Worm (Caenorhabditis elegans) whole organism, L2 larva: ENCODE measurements around the gene ins-4.

Source experiments
- C34F6.9 ChIP-seq: fragments of 150-350 bp; optimal IDR thresholded peaks from 2 replicates; lab custom pipeline; 2014; ENCODE audit warnings: missing biosample characterization, missing genetic modification characterization
- R02D3.7 ChIP-seq: fragments of 150-350 bp; optimal IDR thresholded peaks from 2 replicates; lab custom pipeline; 2014; ENCODE audit warnings: missing biosample characterization, missing genetic modification characterization
- Y55F3AM.14 ChIP-seq: fragments of 200-800 bp; sonication (Bioruptor generic); optimal IDR thresholded peaks from 2 replicates; lab custom pipeline; 2018; ENCODE audit warnings: mild to moderate bottlenecking, missing genetic modification characterization, missing compliant biosample characterization
- ZK546.5 ChIP-seq: sonication (generic microtip); optimal IDR thresholded peaks from 2 replicates; lab custom pipeline; 2017; ENCODE audit warnings: missing biosample characterization, missing genetic modification characterization
- ama-1 ChIP-seq: fragments of 150-350 bp; optimal IDR thresholded peaks from 2 replicates; lab custom pipeline; 2018; ENCODE audit warnings: inconsistent platforms
- blmp-1 ChIP-seq: sonication (generic microtip); optimal IDR thresholded peaks from 2 replicates; lab custom pipeline; 2017; ENCODE audit warnings: missing genetic modification characterization, mild to moderate bottlenecking, missing compliant biosample characterization, antibody characterized with exemption, moderate library complexity; ENCODE audit not compliant: insufficient read depth
- ceh-16 ChIP-seq: fragments of 150-350 bp; optimal IDR thresholded peaks from 2 replicates; lab custom pipeline; 2014; ENCODE audit warnings: missing biosample characterization, missing genetic modification characterization
- ceh-82 ChIP-seq: fragments of 150-350 bp; optimal IDR thresholded peaks from 2 replicates; lab custom pipeline; 2014; ENCODE audit warnings: missing biosample characterization, missing genetic modification characterization
- dmd-4 ChIP-seq: sonication (generic microtip); optimal IDR thresholded peaks from 2 replicates; lab custom pipeline; 2017; ENCODE audit warnings: missing biosample characterization, missing genetic modification characterization
- egl-27 ChIP-seq: sonication (generic microtip); optimal IDR thresholded peaks from 3 replicates; lab custom pipeline; 2017; ENCODE audit warnings: missing biosample characterization, missing genetic modification reagents, missing genetic modification characterization
- elt-1 ChIP-seq: fragments of 150-350 bp; optimal IDR thresholded peaks from 2 replicates; lab custom pipeline; 2014; ENCODE audit warnings: missing biosample characterization, missing genetic modification characterization
- elt-3 ChIP-seq: sonication (generic microtip); optimal IDR thresholded peaks from 2 replicates; lab custom pipeline; 2017; ENCODE audit warnings: missing biosample characterization, missing genetic modification characterization
- fos-1 ChIP-seq: fragments of 150-350 bp; optimal IDR thresholded peaks from 2 replicates; lab custom pipeline; 2014; ENCODE audit warnings: missing biosample characterization, missing genetic modification characterization
- lin-11 ChIP-seq: fragments of 150-350 bp; sonication (generic microtip); optimal IDR thresholded peaks from 2 replicates; lab custom pipeline; 2014; ENCODE audit warnings: missing biosample characterization, missing genetic modification characterization, inconsistent platforms, mixed read lengths
- lin-13 ChIP-seq: fragments of 150-350 bp; optimal IDR thresholded peaks from 2 replicates; lab custom pipeline; 2014; ENCODE audit warnings: missing biosample characterization, missing genetic modification reagents, missing genetic modification characterization
- lin-39 ChIP-seq: fragments of 150-350 bp; optimal IDR thresholded peaks from 2 replicates; lab custom pipeline; 2014; ENCODE audit warnings: missing biosample characterization, missing genetic modification reagents, missing genetic modification characterization
- lsy-2 ChIP-seq, 2 experiments: fragments of 150-350 bp in 1 of 2; sonication (generic microtip) in 1 of 2; optimal IDR thresholded peaks; 2 replicates each; lab custom pipeline; 2014 to 2017; ENCODE audit warnings: missing biosample characterization in 2 of 2, missing genetic modification characterization in 2 of 2
- mab-5 ChIP-seq: fragments of 150-350 bp; optimal IDR thresholded peaks from 2 replicates; lab custom pipeline; 2014; ENCODE audit warnings: missing biosample characterization, missing genetic modification characterization
- mbf-1 ChIP-seq: sonication (generic microtip); optimal IDR thresholded peaks from 2 replicates; lab custom pipeline; 2017; ENCODE audit warnings: missing biosample characterization, missing genetic modification characterization
- mdl-1 ChIP-seq, 2 experiments: fragments of 150-350 bp in 1 of 2; sonication (generic microtip) in 1 of 2; optimal IDR thresholded peaks; 2 replicates each; lab custom pipeline; 2017; ENCODE audit warnings: missing biosample characterization in 2 of 2, missing genetic modification characterization in 2 of 2
- nhr-10 ChIP-seq: sonication (generic microtip); optimal IDR thresholded peaks from 2 replicates; lab custom pipeline; 2017; ENCODE audit warnings: missing biosample characterization, missing genetic modification characterization
- nhr-12 ChIP-seq: fragments of 150-350 bp; optimal IDR thresholded peaks from 2 replicates; lab custom pipeline; 2014; ENCODE audit warnings: missing biosample characterization, missing genetic modification characterization
- nhr-21 ChIP-seq: fragments of 150-350 bp; optimal IDR thresholded peaks from 2 replicates; lab custom pipeline; 2014; ENCODE audit warnings: missing biosample characterization, missing genetic modification characterization
- nhr-23 ChIP-seq: fragments of 150-350 bp; optimal IDR thresholded peaks from 2 replicates; lab custom pipeline; 2014; ENCODE audit warnings: missing biosample characterization, missing genetic modification reagents, missing genetic modification characterization
- nhr-6 ChIP-seq: fragments of 150-350 bp; optimal IDR thresholded peaks from 2 replicates; lab custom pipeline; 2014; ENCODE audit warnings: missing biosample characterization, missing genetic modification characterization
- nhr-77 ChIP-seq: fragments of 150-350 bp; optimal IDR thresholded peaks from 2 replicates; lab custom pipeline; 2014; ENCODE audit warnings: missing biosample characterization, missing genetic modification characterization
- sem-4 ChIP-seq: fragments of 150-350 bp; optimal IDR thresholded peaks from 2 replicates; lab custom pipeline; 2014; ENCODE audit warnings: missing biosample characterization, missing genetic modification reagents, missing genetic modification characterization
- sma-3 ChIP-seq: sonication (generic microtip); optimal IDR thresholded peaks from 2 replicates; lab custom pipeline; 2016; ENCODE audit warnings: missing genetic modification reagents, missing genetic modification characterization, missing compliant biosample characterization
- sma-9 ChIP-seq, 2 experiments: fragments of 150-350 bp in 1 of 2; sonication (generic microtip) in 1 of 2; optimal IDR thresholded peaks; 2 replicates each; lab custom pipeline; 2014 to 2016; ENCODE audit warnings: missing genetic modification characterization in 2 of 2, mild to moderate bottlenecking in 1 of 2, missing biosample characterization in 1 of 2, missing compliant biosample characterization in 1 of 2, missing genetic modification reagents in 1 of 2, moderate library complexity in 1 of 2
- snpc-4 ChIP-seq: fragments of 150-350 bp; optimal IDR thresholded peaks from 2 replicates; lab custom pipeline; 2014; ENCODE audit warnings: missing biosample characterization, missing genetic modification characterization
- unc-39 ChIP-seq: fragments of 150-350 bp; optimal IDR thresholded peaks from 2 replicates; lab custom pipeline; 2014; ENCODE audit warnings: missing biosample characterization, missing genetic modification characterization
- unc-62 ChIP-seq: fragments of 150-350 bp; optimal IDR thresholded peaks from 2 replicates; lab custom pipeline; 2014; ENCODE audit warnings: missing biosample characterization, missing genetic modification reagents, missing genetic modification characterization
- zag-1 ChIP-seq: fragments of 150-350 bp; optimal IDR thresholded peaks from 2 replicates; lab custom pipeline; 2014; ENCODE audit warnings: missing biosample characterization, missing genetic modification characterization
- ztf-1 ChIP-seq: fragments of 200-800 bp; sonication (Bioruptor generic); conservative IDR thresholded peaks from 2 replicates; pipeline ENCODE4 v1.3.6; 2022; ENCODE audit warnings: missing genetic modification characterization, missing compliant biosample characterization
- ztf-11 ChIP-seq: sonication (generic microtip); optimal IDR thresholded peaks from 2 replicates; lab custom pipeline; 2017; ENCODE audit warnings: missing biosample characterization, missing genetic modification characterization
- ztf-4 ChIP-seq: fragments of 150-350 bp; optimal IDR thresholded peaks from 2 replicates; lab custom pipeline; 2014; ENCODE audit warnings: missing biosample characterization, missing genetic modification characterization

The ins-4 gene

DNA sequence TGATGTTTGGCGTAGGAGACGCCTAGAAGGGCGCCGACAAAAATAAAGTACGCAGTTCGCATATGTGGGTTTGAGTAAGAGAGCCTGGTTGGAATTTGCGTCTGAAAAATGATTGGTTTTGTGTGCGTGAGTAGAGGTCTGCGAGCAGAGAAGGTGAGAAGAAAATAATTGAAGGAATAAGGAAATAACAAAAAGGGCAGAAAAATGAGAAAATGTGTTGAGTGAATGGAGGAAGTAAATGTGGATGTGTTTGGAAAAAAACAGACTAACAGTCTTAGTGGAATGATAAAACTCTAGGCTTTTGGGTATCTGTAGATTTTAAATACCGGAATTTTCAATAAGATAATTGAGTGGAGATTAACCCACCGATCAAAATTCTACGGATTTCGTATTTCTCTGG is 39.6 kb upstream of the ins-4 start, which contains the start of gene casy-1:
Gene casy-1, minus strand, starts transcription at position 101 of the 400 bp plus-strand sequence.
- no peak for TF ChIP-seq unc-62 (GFP tag; lab: Kevin White, UChicago)
- no peak for TF ChIP-seq lin-11 (tag; lab: Kevin White, UChicago)
- no peak for TF ChIP-seq dmd-4 (tag; lab: Kevin White, UChicago)
- no peak for TF ChIP-seq elt-3 (tag; lab: Kevin White, UChicago)
- TF ChIP-seq Y55F3AM.14 (GFP tag; lab: Kevin White, UChicago), result no peak
- no peak for TF ChIP-seq blmp-1
- TF ChIP-seq elt-1, result no peak
- TF ChIP-seq ama-1 (lab: Kevin White, UChicago), result no peak
- TF ChIP-seq unc-39 (tag; lab: Kevin White, UChicago), result no peak
- no peak for TF ChIP-seq nhr-6 (tag; lab: Kevin White, UChicago)
- no peak for TF ChIP-seq fos-1 (tag; lab: Kevin White, UChicago)
- no peak for TF ChIP-seq egl-27
- no peak for TF ChIP-seq C34F6.9 (tag; lab: Kevin White, UChicago)
- TF ChIP-seq sem-4 (tag; lab: Kevin White, UChicago), result no peak
- TF ChIP-seq ZK546.5, result no peak
- no peak for TF ChIP-seq snpc-4 (tag; lab: Kevin White, UChicago)

DNA sequence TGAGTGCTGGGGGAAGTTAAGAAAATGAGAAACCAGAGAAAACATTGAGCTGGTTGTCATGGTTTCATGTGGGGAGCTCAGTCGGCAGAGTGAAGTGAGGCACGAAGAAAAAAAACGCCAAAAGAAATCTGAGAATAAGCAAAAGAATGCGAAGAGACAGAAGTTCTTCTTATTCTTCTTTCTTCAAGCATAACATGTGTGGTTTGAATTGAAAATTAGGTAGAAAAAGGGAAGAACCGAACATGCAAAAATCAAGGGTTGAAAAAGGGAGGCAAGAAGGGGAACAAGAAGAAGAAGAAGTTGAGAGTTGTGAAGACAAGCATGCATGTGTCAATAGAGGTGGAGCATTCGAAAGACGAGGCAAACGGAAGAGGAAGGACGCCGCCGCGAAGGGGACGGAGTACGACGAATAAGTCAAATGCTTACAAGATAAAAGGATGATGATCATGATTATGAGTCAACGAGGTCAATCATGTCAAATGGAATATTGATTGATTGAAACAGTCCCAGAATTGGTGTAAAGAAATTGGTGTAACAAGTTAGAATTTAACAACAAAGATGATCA is 38.3 kb upstream of the ins-4 start:
- TF ChIP-seq C34F6.9 (tag; lab: Kevin White, UChicago), result peak; percentile 13
- TF ChIP-seq mbf-1 (tag; lab: Kevin White, UChicago), result no peak
- TF ChIP-seq lin-11 (tag; lab: Kevin White, UChicago), result no peak

DNA sequence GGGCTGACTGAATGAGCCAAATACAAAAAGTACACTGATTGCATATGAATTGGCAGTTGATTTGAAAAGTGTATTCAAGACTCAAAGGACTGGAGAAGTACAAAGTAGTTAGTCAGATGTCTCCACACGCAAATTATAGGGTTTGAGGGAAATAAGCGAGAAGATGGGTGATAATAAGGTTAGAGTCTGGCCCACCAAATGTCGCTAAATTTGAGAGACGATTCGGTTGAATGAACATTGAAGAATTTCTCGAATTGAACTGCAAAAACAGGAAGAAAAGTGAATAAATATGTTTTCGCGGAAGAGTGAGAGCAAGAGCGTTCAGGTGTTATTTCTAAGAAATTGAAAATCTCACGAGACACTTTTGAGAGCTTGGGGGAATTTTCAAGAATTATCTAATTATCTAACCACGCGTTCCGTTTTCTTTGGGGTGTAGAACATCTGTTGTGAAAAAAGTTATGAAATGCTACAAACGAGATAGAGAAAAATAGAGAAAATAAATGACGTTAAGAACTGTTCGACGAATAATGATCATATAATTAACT is 36.5 kb upstream of the ins-4 start:
- TF ChIP-seq ztf-11 (tag; lab: Kevin White, UChicago), result no peak
- peak in 1 of 2 experiments; percentile 1 for TF ChIP-seq lsy-2 (tag; optimal IDR thresholded peaks at IDR 0.05; lab: Kevin White, UChicago)
- peak; percentile 52 for TF ChIP-seq nhr-21 (tag; lab: Kevin White, UChicago)

DNA sequence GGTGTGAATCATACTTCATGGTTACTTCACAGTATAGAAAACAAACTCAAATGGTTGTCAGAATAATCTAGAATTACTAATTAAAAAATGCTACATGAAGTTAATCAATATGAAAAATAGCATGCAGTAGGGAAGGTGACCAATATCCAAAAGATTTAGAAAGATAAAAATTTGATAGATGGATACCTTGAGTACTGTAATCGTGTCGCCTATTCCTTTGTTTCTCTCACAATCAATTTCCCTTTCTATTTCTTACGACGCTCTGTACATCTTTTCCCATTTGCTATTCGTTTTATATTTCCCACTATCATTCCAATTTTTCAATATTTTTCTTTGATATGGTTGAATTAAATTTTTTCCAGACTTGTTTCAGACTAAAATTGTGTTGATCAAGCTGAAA is 34.8 kb upstream of the ins-4 start, which contains the start of gene B0034.7:
Gene B0034.7, plus strand, starts transcription at position 301 of the 400 bp plus-strand sequence.
- TF ChIP-seq mbf-1 (tag; lab: Kevin White, UChicago) (no peak), zag-1 (no peak), lin-13 (no peak), ztf-4 (tag; lab: Kevin White, UChicago) (no peak), nhr-23 (tag; lab: Kevin White, UChicago) (no peak), mab-5 (tag; lab: Kevin White, UChicago) (no peak), R02D3.7 (no peak), mdl-1 (tag; optimal IDR thresholded peaks at IDR 0.05; lab: Kevin White, UChicago) (no peak), nhr-77 (tag; lab: Kevin White, UChicago) (no peak), lsy-2 (tag; optimal IDR thresholded peaks at IDR 0.05; lab: Kevin White, UChicago) (no peak), blmp-1 (no peak), lin-11 (tag; lab: Kevin White, UChicago) (no peak), sma-3 (GFP tag; lab: Kevin White, UChicago) (no peak), ceh-16 (no peak), nhr-12 (tag; lab: Kevin White, UChicago) (no peak), ceh-82 (no peak), nhr-10 (tag; lab: Kevin White, UChicago) (no peak), fos-1 (tag; lab: Kevin White, UChicago) (no peak), ztf-1 (GFP tag; lab: Robert Waterston, UW) (no peak), lin-39 (no peak)

DNA sequence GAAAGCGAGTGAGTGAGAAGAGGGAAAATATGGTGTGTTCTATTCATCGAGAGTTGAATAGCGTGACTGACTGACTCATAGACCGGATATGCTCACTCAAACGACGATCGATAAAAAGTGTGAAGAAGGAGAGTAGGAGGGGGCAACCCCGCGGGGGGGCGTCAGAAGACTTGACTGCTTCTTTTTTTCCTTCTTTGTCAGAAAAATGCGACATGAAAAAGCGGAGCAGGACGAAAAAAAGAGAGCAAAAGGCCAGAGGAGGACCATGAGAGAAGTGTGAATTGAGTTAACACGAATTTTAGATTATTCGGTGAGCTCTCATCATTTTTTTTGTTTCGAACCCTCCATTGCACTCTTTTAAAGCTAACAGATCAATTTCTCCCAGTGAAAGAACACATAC is 33.8 kb upstream of the ins-4 start:
- TF ChIP-seq zag-1, result peak; percentile 23
- no peak for TF ChIP-seq snpc-4 (tag; lab: Kevin White, UChicago)
- TF ChIP-seq ZK546.5, result no peak
- TF ChIP-seq sma-9 (GFP tag; optimal IDR thresholded peaks at IDR 0.05; lab: Kevin White, UChicago), result peak; percentile 34
- no peak for TF ChIP-seq sma-9 (tag; optimal IDR thresholded peaks at IDR 0.05; lab: Kevin White, UChicago)
- no peak for TF ChIP-seq ztf-1 (GFP tag; lab: Robert Waterston, UW)
- TF ChIP-seq lsy-2 (tag; optimal IDR thresholded peaks at IDR 0.05; lab: Kevin White, UChicago), result peak in 1 of 2 experiments; percentile 6
- TF ChIP-seq, all 48 proteins: peak for 3
